Fruit fly (Drosophila melanogaster): ENCODE data around the gene CG4783.

The CG4783 gene

DNA sequence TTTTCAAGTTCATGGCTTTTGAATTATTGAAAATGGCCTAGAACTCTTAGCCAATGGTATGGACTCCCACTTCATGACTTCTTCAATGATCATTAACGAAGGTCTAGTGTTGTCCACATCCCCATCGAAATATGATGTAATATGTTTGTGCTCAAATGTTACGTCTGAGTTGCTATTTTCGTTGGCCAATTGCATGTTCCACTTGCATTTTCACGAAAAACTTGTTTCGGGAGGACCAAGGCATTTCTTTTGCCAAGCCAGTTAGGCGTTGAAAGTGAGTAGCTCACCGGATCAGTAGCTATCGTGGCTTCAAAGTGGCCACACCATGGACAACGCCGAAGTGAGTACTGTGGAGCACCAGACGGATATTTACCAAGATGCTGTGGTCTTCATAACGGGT is 30.0 kb upstream of the CG4783 start, which contains the start of gene CG4770:
CG4770 (plus strand) TSS at position 301 of the 400 bp plus-strand sequence.
- TF ChIP-seq EcR (GFP tag; optimal IDR thresholded peaks at IDR 0.05) (no peak), psq (optimal IDR thresholded peaks at IDR 0.05) (no peak)

DNA sequence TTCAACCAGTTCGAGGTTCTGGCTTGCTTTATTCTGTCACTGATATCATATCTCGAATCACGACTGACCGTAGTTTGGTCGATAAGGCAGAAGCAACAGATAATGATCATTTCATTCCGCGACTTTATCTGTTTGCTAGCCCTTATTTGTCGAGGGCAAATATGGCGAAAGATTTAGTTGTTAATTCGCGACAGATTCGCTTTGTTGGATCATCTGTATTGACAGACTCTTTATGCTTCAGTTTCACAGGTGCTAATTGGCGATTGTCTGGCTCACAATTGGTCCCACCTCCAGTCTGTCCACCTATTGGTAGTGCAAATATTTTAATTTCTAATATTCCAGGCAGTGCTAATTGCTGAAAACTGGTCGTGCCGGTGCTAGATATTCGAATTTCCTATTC is 23.9 kb upstream of the CG4783 start:
- TF ChIP-seq Dll (optimal IDR thresholded peaks at IDR 0.05) (no peak), usp (GFP tag; optimal IDR thresholded peaks at IDR 0.05) (no peak), pan (optimal IDR thresholded peaks at IDR 0.05) (no peak)

- TF ChIP-seq psq (optimal IDR thresholded peaks at IDR 0.05) (no peak), CG8478 (optimal IDR thresholded peaks at IDR 0.05) (no peak), EcR (GFP tag; optimal IDR thresholded peaks at IDR 0.05) (no peak), usp (GFP tag; optimal IDR thresholded peaks at IDR 0.05) (no peak), Dll (optimal IDR thresholded peaks at IDR 0.05) (no peak), pan (optimal IDR thresholded peaks at IDR 0.05) (no peak)
Observed at dm6 chr3R:19925271-19925670, 23.0 kb upstream of the CG4783 start, which contains the start of gene CG4462. Gene CG4462 (minus strand): TSS chr3R:19925371.

dm6 chr3R:19928544-19928943 is 19.7 kb upstream of the CG4783 start, which contains the start of gene CG4459:
Gene CG4459 (minus strand): TSS chr3R:19928644.
- TF ChIP-seq CG8478 (optimal IDR thresholded peaks at IDR 0.05) (no peak), EcR (GFP tag; optimal IDR thresholded peaks at IDR 0.05) (no peak), Dll (optimal IDR thresholded peaks at IDR 0.05) (no peak), psq (optimal IDR thresholded peaks at IDR 0.05) (no peak), pan (optimal IDR thresholded peaks at IDR 0.05) (no peak), usp (GFP tag; optimal IDR thresholded peaks at IDR 0.05) (no peak)

dm6 chr3R:19930913-19931706 is 17.1 kb upstream of the CG4783 start:
- TF ChIP-seq usp (GFP tag; optimal IDR thresholded peaks at IDR 0.05) (no peak), psq (optimal IDR thresholded peaks at IDR 0.05) (no peak), CG8478 (optimal IDR thresholded peaks at IDR 0.05) (no peak), pan (optimal IDR thresholded peaks at IDR 0.05) (no peak), EcR (GFP tag; optimal IDR thresholded peaks at IDR 0.05) (no peak), Dll (optimal IDR thresholded peaks at IDR 0.05) (no peak)

dm6 chr3R:19932169-19932568 is 16.1 kb upstream of the CG4783 start:
- TF ChIP-seq psq (optimal IDR thresholded peaks at IDR 0.05) = no peak
- no peak for TF ChIP-seq Dll (optimal IDR thresholded peaks at IDR 0.05)
- no peak for TF ChIP-seq usp (GFP tag; optimal IDR thresholded peaks at IDR 0.05)

dm6 chr3R:19934840-19935776 is 13.1 kb upstream of the CG4783 start, which contains the start of gene mira:
Gene mira (minus strand): TSS chr3R:19935120.
- TF ChIP-seq CG8478 (optimal IDR thresholded peaks at IDR 0.05) = no peak
- no peak for TF ChIP-seq EcR (GFP tag; optimal IDR thresholded peaks at IDR 0.05)
- TF ChIP-seq Dll (optimal IDR thresholded peaks at IDR 0.05) = no peak
- no peak for TF ChIP-seq pan (optimal IDR thresholded peaks at IDR 0.05)
- TF ChIP-seq psq (optimal IDR thresholded peaks at IDR 0.05) = no peak
- TF ChIP-seq usp (GFP tag; optimal IDR thresholded peaks at IDR 0.05) = no peak

DNA sequence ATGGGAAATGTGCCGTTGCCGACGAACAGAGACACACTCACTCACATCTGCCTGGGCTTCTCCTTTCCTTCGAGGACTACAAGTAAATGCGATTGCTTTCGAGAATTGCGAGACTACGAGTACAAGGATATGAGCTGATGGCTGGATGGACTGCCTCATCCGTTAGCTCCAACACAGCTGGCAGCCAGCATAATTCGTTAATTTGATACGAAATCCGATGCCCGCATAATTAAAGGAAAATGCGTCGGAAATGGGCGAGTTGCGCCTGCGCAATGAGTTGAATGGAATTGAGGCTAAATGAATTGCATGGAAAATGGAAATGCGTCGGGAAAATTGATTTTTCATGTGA is 12.5 kb upstream of the CG4783 start:
- no peak for TF ChIP-seq EcR (GFP tag; optimal IDR thresholded peaks at IDR 0.05)
- no peak for TF ChIP-seq psq (optimal IDR thresholded peaks at IDR 0.05)
- no peak for TF ChIP-seq usp (GFP tag; optimal IDR thresholded peaks at IDR 0.05)
- no peak for TF ChIP-seq Dll (optimal IDR thresholded peaks at IDR 0.05)
- no peak for TF ChIP-seq pan (optimal IDR thresholded peaks at IDR 0.05)
- TF ChIP-seq CG8478 (optimal IDR thresholded peaks at IDR 0.05) = no peak

DNA sequence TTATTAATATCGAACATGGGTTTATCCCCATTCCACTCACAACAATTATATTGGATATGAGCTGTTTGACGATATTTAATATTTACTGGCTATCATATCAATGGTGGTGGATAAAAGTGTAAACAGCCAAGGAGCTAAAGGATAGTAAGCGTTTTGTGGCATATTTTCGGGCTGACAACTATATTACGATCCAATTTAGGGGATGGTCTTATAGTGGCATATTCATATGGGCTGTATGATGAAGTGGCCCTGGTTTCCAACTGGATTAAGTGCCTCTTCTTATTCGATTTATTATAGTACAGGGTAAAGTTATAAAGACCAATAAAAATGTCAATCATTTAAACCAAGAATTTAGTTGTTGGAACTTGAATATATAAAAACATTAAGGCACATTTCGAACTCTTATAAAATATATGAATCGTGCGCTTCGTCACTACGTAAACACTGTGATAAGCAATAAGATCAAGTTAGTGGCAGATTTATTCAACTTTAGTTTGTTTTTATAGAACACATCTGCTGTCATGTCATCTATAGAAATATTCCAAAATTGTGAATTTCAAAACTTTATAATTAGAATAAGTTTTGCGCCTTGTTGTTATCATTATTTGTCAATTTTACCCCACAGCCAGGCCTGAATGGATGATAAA is 9.2 kb upstream of the CG4783 start:
- no peak for TF ChIP-seq EcR (GFP tag; optimal IDR thresholded peaks at IDR 0.05)
- no peak for TF ChIP-seq psq (optimal IDR thresholded peaks at IDR 0.05)
- no peak for TF ChIP-seq Dll (optimal IDR thresholded peaks at IDR 0.05)
- no peak for TF ChIP-seq CG8478 (optimal IDR thresholded peaks at IDR 0.05)
- TF ChIP-seq pan (optimal IDR thresholded peaks at IDR 0.05) = no peak
- TF ChIP-seq usp (GFP tag; optimal IDR thresholded peaks at IDR 0.05) = no peak

DNA sequence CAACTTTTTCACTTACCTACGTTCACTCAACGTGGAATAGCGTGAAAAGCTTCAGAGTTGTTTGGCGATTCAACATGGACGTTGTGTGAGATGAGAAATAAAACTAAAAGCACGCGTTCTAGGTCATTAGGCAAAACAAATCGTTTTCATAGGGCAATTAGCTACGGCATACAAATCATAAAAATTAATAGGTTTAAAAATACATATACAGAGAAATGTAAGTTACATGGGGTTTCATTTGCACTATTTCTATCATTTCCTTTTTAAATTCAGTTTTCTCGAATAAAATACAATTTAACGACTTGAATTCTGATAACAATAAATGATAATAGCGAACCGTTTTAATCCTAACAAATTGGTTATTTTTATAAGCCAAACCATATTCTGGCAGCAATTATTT is 5.9 kb upstream of the CG4783 start, which contains the start of gene CG46042:
CG46042 (minus strand) TSS at position 101 of the 400 bp plus-strand sequence.
- TF ChIP-seq psq (optimal IDR thresholded peaks at IDR 0.05) = no peak
- TF ChIP-seq EcR (GFP tag; optimal IDR thresholded peaks at IDR 0.05) = no peak
- no peak for TF ChIP-seq usp (GFP tag; optimal IDR thresholded peaks at IDR 0.05)
- no peak for TF ChIP-seq pan (optimal IDR thresholded peaks at IDR 0.05)
- TF ChIP-seq Dll (optimal IDR thresholded peaks at IDR 0.05) = no peak
- TF ChIP-seq CG8478 (optimal IDR thresholded peaks at IDR 0.05) = no peak

DNA sequence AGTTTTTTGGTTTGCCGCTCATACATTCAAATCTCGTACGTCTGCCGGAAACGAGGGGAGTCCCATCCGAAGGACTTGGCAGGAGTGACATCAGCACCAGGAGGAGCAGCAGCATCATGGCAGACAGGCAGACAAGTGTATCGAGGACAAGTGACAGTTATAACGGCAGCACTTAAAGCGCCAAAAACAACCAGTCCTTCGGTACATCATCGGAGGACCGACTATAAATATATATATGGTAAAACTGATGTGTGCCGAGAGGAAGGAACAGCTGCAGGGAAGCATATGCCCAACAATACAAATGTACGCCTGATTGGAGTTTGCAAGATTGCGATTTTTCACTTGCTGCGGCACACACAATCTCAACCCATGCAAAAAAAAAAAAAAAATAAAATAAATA is 20.5 kb downstream of the CG4783 start:
- no peak for TF ChIP-seq psq (optimal IDR thresholded peaks at IDR 0.05)
- TF ChIP-seq CG8478 (optimal IDR thresholded peaks at IDR 0.05) = no peak
- no peak for TF ChIP-seq EcR (GFP tag; optimal IDR thresholded peaks at IDR 0.05)
- TF ChIP-seq pan (optimal IDR thresholded peaks at IDR 0.05) = no peak
- TF ChIP-seq Dll (optimal IDR thresholded peaks at IDR 0.05) = no peak

DNA sequence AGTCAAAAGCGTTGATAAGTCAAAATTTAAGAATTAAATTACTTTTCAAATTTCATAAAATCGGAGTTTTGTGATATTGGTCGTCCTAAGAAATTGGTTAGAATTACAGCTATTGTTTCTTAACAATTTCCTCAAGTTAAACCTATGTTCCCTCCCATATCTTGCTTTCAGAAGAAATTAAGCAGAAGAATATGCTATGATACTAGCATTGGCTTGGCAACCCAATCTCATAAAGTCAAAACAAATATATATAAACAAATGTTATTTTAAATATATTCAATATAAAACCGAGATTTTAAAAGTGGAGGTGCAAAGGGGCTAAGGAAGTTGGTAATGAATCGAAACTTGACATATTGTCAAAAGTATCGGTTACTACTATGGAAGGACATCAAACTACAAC is 24.4 kb downstream of the CG4783 start, which contains the start of gene CG31213:
CG31213 (plus strand) TSS at position 301 of the 400 bp plus-strand sequence.
- TF ChIP-seq EcR (GFP tag; optimal IDR thresholded peaks at IDR 0.05) (no peak), pan (optimal IDR thresholded peaks at IDR 0.05) (no peak), CG8478 (optimal IDR thresholded peaks at IDR 0.05) (no peak), usp (GFP tag; optimal IDR thresholded peaks at IDR 0.05) (no peak), Dll (optimal IDR thresholded peaks at IDR 0.05) (no peak), psq (optimal IDR thresholded peaks at IDR 0.05) (no peak)
